In genomic region chr3L:5902189-5902765, dm6 we compare ENCODE assay signal across 1 fruit fly cellular context.
A peak's percentile ranks its signal among the peaks of the same experiment; 100 is the strongest.
TF ChIP-seq lines count a peak whose summit lies in the region.

QC (minus strand) TSS chr3L:5902456.

TF ChIP-seq in whole organism, embryonic, 481 proteins besides CTCF, POLR2A, EP300 and RAD21 (continued from another document):
- TF ChIP-seq CG3163 (GFP tag; optimal IDR thresholded peaks at IDR 0.05; lab: Kevin White, UChicago) = peak; percentile 92
- TF ChIP-seq CG6175 (GFP tag; IDR thresholded peaks at IDR 0.05; lab: Robert Waterston, UW) = no peak
- TF ChIP-seq CG13287 (GFP tag; IDR thresholded peaks at IDR 0.05; lab: Robert Waterston, UW; ENCODE audit: partially characterized antibody) = peak; percentile 23; the same call in 1 of the 2 replicates
- TF ChIP-seq CG3407 (GFP tag; optimal IDR thresholded peaks at IDR 0.05; lab: Kevin White, UChicago) = no peak
- 0 out of 3 replicates have a peak, but pooled peaks have one; percentile 23 for TF ChIP-seq Dbx (GFP tag; IDR thresholded peaks at IDR 0.05; lab: Robert Waterston, UW)
- TF ChIP-seq Adf1 (GFP tag; IDR thresholded peaks at IDR 0.05; lab: Robert Waterston, UW) = peak; percentile 49
- no peak for TF ChIP-seq mam (GFP tag; optimal IDR thresholded peaks at IDR 0.05; lab: Kevin White, UChicago)
- no peak for TF ChIP-seq amos (GFP tag; IDR thresholded peaks at IDR 0.05; lab: Robert Waterston, UW; ENCODE audit: partially characterized antibody)
- TF ChIP-seq Drgx (GFP tag; IDR thresholded peaks at IDR 0.05; lab: Robert Waterston, UW) = peak; percentile 29; the same call in 1 of the 2 replicates
- TF ChIP-seq stc (GFP tag; IDR thresholded peaks at IDR 0.05; lab: Robert Waterston, UW) = no peak
- TF ChIP-seq kay (GFP tag; optimal IDR thresholded peaks at IDR 0.05; lab: Kevin White, UChicago) = peak; percentile 44
- no peak for TF ChIP-seq Mrtf (GFP tag; IDR thresholded peaks at IDR 0.05; lab: Robert Waterston, UW)
- TF ChIP-seq bab2 (GFP tag; optimal IDR thresholded peaks at IDR 0.05; lab: Kevin White, UChicago) = no peak
- no peak for TF ChIP-seq en (GFP tag; optimal IDR thresholded peaks at IDR 0.05; lab: Kevin White, UChicago)
- TF ChIP-seq CG2889 (GFP tag; IDR thresholded peaks at IDR 0.05; lab: Robert Waterston, UW) = no peak
- TF ChIP-seq CG8924 (tag; optimal IDR thresholded peaks at IDR 0.05; lab: Kevin White, UChicago) = no peak
- 0 out of 2 replicates have a peak, but pooled peaks have one; percentile 9 for TF ChIP-seq CG42726 (GFP tag; IDR thresholded peaks at IDR 0.05; lab: Robert Waterston, UW; ENCODE audit: partially characterized antibody)
- TF ChIP-seq unc-4 (GFP tag; IDR thresholded peaks at IDR 0.05; lab: Robert Waterston, UW; ENCODE audit: partially characterized antibody) = 0 out of 2 replicates have a peak, but pooled peaks have one; percentile 17
- peak; percentile 83; the same call in 2 of the 4 replicates for TF ChIP-seq chinmo (GFP tag; IDR thresholded peaks at IDR 0.05; lab: Robert Waterston, UW; ENCODE audit: partially characterized antibody)
- no peak for TF ChIP-seq CG10321 (GFP tag; IDR thresholded peaks at IDR 0.05; lab: Robert Waterston, UW)
- TF ChIP-seq vvl (GFP tag; IDR thresholded peaks at IDR 0.05; lab: Robert Waterston, UW) = peak; percentile 45; the same call in 1 of the 2 replicates
- peak; percentile 15; the same call in 1 of the 2 replicates for TF ChIP-seq Bgb (GFP tag; IDR thresholded peaks at IDR 0.05; lab: Robert Waterston, UW; ENCODE audit: partially characterized antibody)
- TF ChIP-seq sob (GFP tag; IDR thresholded peaks at IDR 0.05; lab: Robert Waterston, UW) = peak; percentile 35; the same call in 1 of the 2 replicates
- TF ChIP-seq CG13296 (GFP tag; optimal IDR thresholded peaks at IDR 0.05; lab: Kevin White, UChicago) = no peak
- 0 out of 3 replicates have a peak, but pooled peaks have one; percentile 20 for TF ChIP-seq ase (GFP tag; IDR thresholded peaks at IDR 0.05; lab: Robert Waterston, UW)
- no peak for TF ChIP-seq CG7357 (GFP tag; IDR thresholded peaks at IDR 0.05; lab: Robert Waterston, UW)
- TF ChIP-seq Trl (optimal IDR thresholded peaks at IDR 0.05; lab: Kevin White, UChicago) = peak in 1 of 2 experiments; percentile 25
- TF ChIP-seq Trl (GFP tag; optimal IDR thresholded peaks at IDR 0.05; lab: Kevin White, UChicago) = no peak
- TF ChIP-seq CG12744 (GFP tag; optimal IDR thresholded peaks at IDR 0.05; lab: Kevin White, UChicago) = no peak
- TF ChIP-seq sr (GFP tag; IDR thresholded peaks at IDR 0.05; lab: Robert Waterston, UW) = 0 out of 3 replicates have a peak, but pooled peaks have one; percentile 5
- 0 out of 2 replicates have a peak, but pooled peaks have one; percentile 11 for TF ChIP-seq Rfx (GFP tag; IDR thresholded peaks at IDR 0.05; lab: Robert Waterston, UW)
- no peak for TF ChIP-seq CG14965 (GFP tag; optimal IDR thresholded peaks at IDR 0.05; lab: Kevin White, UChicago; ENCODE audit: borderline replicate concordance)
- TF ChIP-seq corto (GFP tag; optimal IDR thresholded peaks at IDR 0.05; lab: Kevin White, UChicago) = no peak
- no peak for TF ChIP-seq CG9876 (GFP tag; optimal IDR thresholded peaks at IDR 0.05; lab: Kevin White, UChicago)
- no peak for TF ChIP-seq dmrt11E (tag; optimal IDR thresholded peaks at IDR 0.05; lab: Kevin White, UChicago)
TF ChIP-seq in whole organism, embryonic: peak in this region for 25.
